Worm (Caenorhabditis elegans) whole organism, L4 larva: ENCODE measurements around the gene cyp-32B1.

Experiments
- D1046.2 ChIP-seq: fragments of 200-800 bp; sonication (Bioruptor generic); IDR thresholded peaks from 2 replicates; pipeline ENCODE4 v1.3.6; 2022; ENCODE audit warnings: missing genetic modification characterization, missing compliant biosample characterization
- F26F4.8 ChIP-seq: fragments of 200-800 bp; sonication (Bioruptor generic); conservative IDR thresholded peaks from 2 replicates; pipeline ENCODE4 v1.3.6; 2022; ENCODE audit warnings: missing genetic modification characterization, missing compliant biosample characterization
- F49E8.2 ChIP-seq: sonication (generic microtip); optimal IDR thresholded peaks from 2 replicates; lab custom pipeline; 2016; ENCODE audit warnings: missing compliant biosample characterization, mild to moderate bottlenecking, missing genetic modification characterization, borderline replicate concordance
- R02D3.7 ChIP-seq: fragments of 150-350 bp; sonication (generic microtip); optimal IDR thresholded peaks from 3 replicates; lab custom pipeline; 2014; ENCODE audit warnings: missing biosample characterization, missing genetic modification characterization
- T26A8.4 ChIP-seq: fragments of 200-800 bp; sonication (Bioruptor generic); IDR thresholded peaks from 2 replicates; pipeline ENCODE4 v1.3.6; 2022; ENCODE audit warnings: missing genetic modification characterization, missing compliant biosample characterization
- Y105C5A.15 ChIP-seq: fragments of 200-800 bp; sonication (Bioruptor generic); IDR thresholded peaks from 2 replicates; pipeline ENCODE4 v1.3.6; 2022; ENCODE audit warnings: missing genetic modification characterization, missing compliant biosample characterization
- Y5F2A.4 ChIP-seq: fragments of 200-800 bp; sonication (Bioruptor generic); optimal IDR thresholded peaks from 2 replicates; lab custom pipeline; 2018; ENCODE audit warnings: mild to moderate bottlenecking, missing genetic modification characterization, missing compliant biosample characterization
- ceh-44 ChIP-seq: fragments of 200-800 bp; sonication (Bioruptor generic); IDR thresholded peaks from 2 replicates; pipeline ENCODE4 v1.3.6; 2022; ENCODE audit warnings: missing genetic modification reagents, missing genetic modification characterization, missing compliant biosample characterization
- ceh-62 ChIP-seq: sonication (generic microtip); optimal IDR thresholded peaks from 2 replicates; lab custom pipeline; 2017; ENCODE audit warnings: missing biosample characterization, missing genetic modification characterization
- ceh-82 ChIP-seq: sonication (generic microtip); optimal IDR thresholded peaks from 2 replicates; lab custom pipeline; 2017; ENCODE audit warnings: missing biosample characterization, missing genetic modification characterization
- daf-19 ChIP-seq: fragments of 200-800 bp; sonication (Bioruptor generic); conservative IDR thresholded peaks from 2 replicates; pipeline ENCODE4 v1.3.6; 2022; ENCODE audit warnings: missing genetic modification characterization, missing compliant biosample characterization
- dmd-6 ChIP-seq: fragments of 200-800 bp; sonication (Bioruptor generic); IDR thresholded peaks from 2 replicates; pipeline ENCODE4 v1.3.6; 2022; ENCODE audit warnings: missing genetic modification reagents, missing genetic modification characterization, missing compliant biosample characterization
- dmd-8 ChIP-seq: fragments of 200-800 bp; sonication (Bioruptor generic); IDR thresholded peaks from 2 replicates; pipeline ENCODE4 v1.3.6; 2022; ENCODE audit warnings: missing genetic modification characterization, missing compliant biosample characterization
- duxl-1 ChIP-seq: sonication (generic microtip); optimal IDR thresholded peaks from 2 replicates; lab custom pipeline; 2016; ENCODE audit warnings: mild to moderate bottlenecking, missing genetic modification characterization, moderate library complexity, missing compliant biosample characterization; ENCODE audit not compliant: poor library complexity
- egl-43 ChIP-seq: fragments of 200-800 bp; sonication (Bioruptor generic); IDR thresholded peaks from 2 replicates; pipeline ENCODE4 v1.3.6; 2022; ENCODE audit warnings: missing genetic modification reagents, missing genetic modification characterization, missing compliant biosample characterization
- fos-1 ChIP-seq: fragments of 150-350 bp; optimal IDR thresholded peaks from 2 replicates; lab custom pipeline; 2014; ENCODE audit warnings: missing biosample characterization, missing genetic modification characterization
- hmg-1.1 ChIP-seq: fragments of 200-800 bp; sonication (Bioruptor generic); IDR thresholded peaks from 2 replicates; pipeline ENCODE4 v1.3.6; 2022; ENCODE audit warnings: missing genetic modification reagents, missing genetic modification characterization, missing compliant biosample characterization
- jun-1 ChIP-seq: fragments of 150-350 bp; optimal IDR thresholded peaks from 2 replicates; lab custom pipeline; 2014; ENCODE audit warnings: missing biosample characterization, missing genetic modification reagents, missing genetic modification characterization
- lim-7 ChIP-seq: fragments of 200-800 bp; sonication (Bioruptor generic); IDR thresholded peaks from 2 replicates; pipeline ENCODE4 v1.3.6; 2022; ENCODE audit warnings: missing genetic modification characterization, missing compliant biosample characterization
- lin-1 ChIP-seq: fragments of 200-800 bp; sonication (Bioruptor generic); IDR thresholded peaks from 2 replicates; pipeline ENCODE4 v1.3.6; 2022; ENCODE audit warnings: missing genetic modification reagents, missing genetic modification characterization, missing compliant biosample characterization
- lin-13 ChIP-seq: fragments of 150-350 bp; optimal IDR thresholded peaks from 2 replicates; lab custom pipeline; 2014; ENCODE audit warnings: missing biosample characterization, missing genetic modification reagents, missing genetic modification characterization
- lin-39 ChIP-seq: fragments of 150-350 bp; optimal IDR thresholded peaks from 2 replicates; lab custom pipeline; 2014; ENCODE audit warnings: missing biosample characterization, missing genetic modification reagents, missing genetic modification characterization
- lir-3 ChIP-seq: sonication (generic microtip); optimal IDR thresholded peaks from 2 replicates; lab custom pipeline; 2016; ENCODE audit warnings: mild to moderate bottlenecking, missing genetic modification characterization, missing compliant biosample characterization
- lsy-2 ChIP-seq, 2 experiments: fragments of 150-350 bp in 1 of 2; sonication (generic microtip) in 1 of 2; optimal IDR thresholded peaks; 2 replicates each; lab custom pipeline; 2014 to 2017; ENCODE audit warnings: missing biosample characterization in 2 of 2, missing genetic modification characterization in 2 of 2
- mdl-1 ChIP-seq, 2 experiments: fragments of 150-350 bp in 1 of 2; sonication (generic microtip) in 1 of 2; optimal IDR thresholded peaks; 2 replicates each; lab custom pipeline; 2014 to 2017; ENCODE audit warnings: missing biosample characterization in 2 of 2, missing genetic modification characterization in 2 of 2
- mdt-29 ChIP-seq: fragments of 200-800 bp; sonication (Bioruptor generic); IDR thresholded peaks from 2 replicates; pipeline ENCODE4 v1.3.6; 2022; ENCODE audit warnings: missing genetic modification reagents, missing genetic modification characterization, missing compliant biosample characterization
- nhr-10 ChIP-seq: fragments of 150-350 bp; optimal IDR thresholded peaks from 2 replicates; lab custom pipeline; 2014; ENCODE audit warnings: missing biosample characterization, missing genetic modification characterization
- nhr-237 ChIP-seq: sonication (generic microtip); optimal IDR thresholded peaks from 2 replicates; lab custom pipeline; 2017; ENCODE audit warnings: missing biosample characterization, missing genetic modification characterization
- nhr-25 ChIP-seq: sonication (generic microtip); optimal IDR thresholded peaks from 2 replicates; lab custom pipeline; 2017; ENCODE audit warnings: missing genetic modification characterization, mild to moderate bottlenecking, missing compliant biosample characterization, antibody characterized with exemption, moderate library complexity, borderline replicate concordance; ENCODE audit not compliant: insufficient read depth
- nhr-41 ChIP-seq: fragments of 200-800 bp; sonication (Bioruptor generic); IDR thresholded peaks from 2 replicates; pipeline ENCODE4 v1.3.6; 2022; ENCODE audit warnings: missing genetic modification reagents, missing genetic modification characterization, missing compliant biosample characterization
- nhr-77 ChIP-seq: fragments of 150-350 bp; optimal IDR thresholded peaks from 2 replicates; lab custom pipeline; 2014; ENCODE audit warnings: missing biosample characterization, missing genetic modification characterization
- pha-4 ChIP-seq, 2 experiments: fragments of 150-350 bp in 1 of 2; fragments of 200-800 bp in 1 of 2; sonication (Bioruptor generic) in 1 of 2; IDR thresholded peaks in 1 of 2; optimal IDR thresholded peaks in 1 of 2; 2 replicates each; pipeline versions ENCODE4 v1.3.6 to Lab custom; 2014 to 2022; ENCODE audit warnings: missing genetic modification characterization in 2 of 2, missing genetic modification reagents in 2 of 2, missing biosample characterization in 1 of 2, missing compliant biosample characterization in 1 of 2
- sdz-12 ChIP-seq: fragments of 200-800 bp; sonication (Bioruptor generic); optimal IDR thresholded peaks from 2 replicates; lab custom pipeline; 2018; ENCODE audit warnings: mild to moderate bottlenecking, missing genetic modification characterization, missing compliant biosample characterization
- set-16 ChIP-seq: fragments of 200-800 bp; sonication (Bioruptor generic); IDR thresholded peaks from 2 replicates; pipeline ENCODE4 v1.3.6; 2022; ENCODE audit warnings: missing genetic modification reagents, missing genetic modification characterization, missing compliant biosample characterization
- spr-1 ChIP-seq: sonication (generic microtip); optimal IDR thresholded peaks from 2 replicates; lab custom pipeline; 2016; ENCODE audit warnings: mild to moderate bottlenecking, missing genetic modification characterization, missing compliant biosample characterization
- spr-3 ChIP-seq: fragments of 200-800 bp; sonication (Bioruptor generic); optimal IDR thresholded peaks from 2 replicates; lab custom pipeline; 2018; ENCODE audit warnings: mild to moderate bottlenecking, missing genetic modification characterization, missing compliant biosample characterization
- tag-97 ChIP-seq: fragments of 200-800 bp; sonication (Bioruptor generic); IDR thresholded peaks from 2 replicates; pipeline ENCODE4 v1.3.6; 2022; ENCODE audit warnings: missing genetic modification characterization, missing compliant biosample characterization
- unc-39 ChIP-seq: sonication (generic microtip); optimal IDR thresholded peaks from 2 replicates; lab custom pipeline; 2017; ENCODE audit warnings: missing biosample characterization, missing genetic modification characterization
- zfp-2 ChIP-seq: sonication (generic microtip); optimal IDR thresholded peaks from 2 replicates; lab custom pipeline; 2016; ENCODE audit warnings: mild to moderate bottlenecking, missing genetic modification characterization, missing compliant biosample characterization
- zfp-3 ChIP-seq: fragments of 200-800 bp; sonication (Bioruptor generic); conservative IDR thresholded peaks from 2 replicates; pipeline ENCODE4 v1.3.6; 2022; ENCODE audit warnings: missing genetic modification reagents, missing genetic modification characterization, missing compliant biosample characterization
- zip-2 ChIP-seq: fragments of 150-350 bp; optimal IDR thresholded peaks from 2 replicates; lab custom pipeline; 2014; ENCODE audit warnings: missing biosample characterization, missing genetic modification characterization
- ztf-11 ChIP-seq: fragments of 150-350 bp; optimal IDR thresholded peaks from 2 replicates; lab custom pipeline; 2014; ENCODE audit warnings: missing biosample characterization, missing genetic modification characterization

The cyp-32B1 gene

ce11 chrV:2151458-2151857 lies 49.8 kb downstream of the cyp-32B1 start, which contains the start of gene srbc-24:
Gene srbc-24 (plus strand): TSS chrV:2151758.
- no peak for TF ChIP-seq R02D3.7
- TF ChIP-seq jun-1 (tag; lab: Kevin White, UChicago), result no peak
- TF ChIP-seq spr-3 (GFP tag; lab: Kevin White, UChicago), result no peak
- TF ChIP-seq ztf-11 (tag; lab: Kevin White, UChicago), result no peak
- no peak for TF ChIP-seq Y5F2A.4
- TF ChIP-seq sdz-12, result no peak
- TF ChIP-seq egl-43 (GFP tag; lab: Robert Waterston, UW), result no peak
- TF ChIP-seq ceh-44, result no peak
- TF ChIP-seq lir-3 (tag; lab: Kevin White, UChicago), result no peak
- TF ChIP-seq nhr-237 (tag; lab: Kevin White, UChicago), result no peak
- no peak for TF ChIP-seq F49E8.2
- TF ChIP-seq lim-7, result no peak
- TF ChIP-seq unc-39 (tag; lab: Kevin White, UChicago), result no peak
- no peak for TF ChIP-seq ceh-62 (tag; lab: Kevin White, UChicago)
- no peak for TF ChIP-seq ceh-82
- no peak for TF ChIP-seq set-16 (GFP tag; lab: Robert Waterston, UW)
- TF ChIP-seq dmd-8 (GFP tag; lab: Robert Waterston, UW), result no peak
- TF ChIP-seq daf-19 (GFP tag; lab: Robert Waterston, UW), result no peak
- TF ChIP-seq Y105C5A.15, result no peak

- TF ChIP-seq zip-2 (no peak), tag-97 (GFP tag; lab: Robert Waterston, UW) (no peak), nhr-41 (no peak), pha-4 (GFP tag; IDR thresholded peaks at IDR 0.05; lab: Robert Waterston, UW) (no peak), pha-4 (tag; optimal IDR thresholded peaks at IDR 0.05; lab: Kevin White, UChicago) (no peak), nhr-77 (tag; lab: Kevin White, UChicago) (no peak), T26A8.4 (no peak), ceh-44 (no peak), zfp-2 (no peak), lsy-2 (tag; optimal IDR thresholded peaks at IDR 0.05; lab: Kevin White, UChicago) (no peak), F26F4.8 (no peak), duxl-1 (tag; lab: Kevin White, UChicago) (no peak)
Observed at ce11 chrV:2150876-2151275, 50.3 kb downstream of the cyp-32B1 start, which contains the start of gene C45H4.13. Gene C45H4.13 (minus strand): TSS chrV:2150976.

ce11 chrV:2149432-2149831 lies 51.8 kb downstream of the cyp-32B1 start, which contains the start of gene C45H4.21:
Gene C45H4.21 (minus strand): TSS chrV:2149532.
- TF ChIP-seq fos-1 (tag; lab: Kevin White, UChicago) (no peak), mdl-1 (tag; optimal IDR thresholded peaks at IDR 0.05; lab: Kevin White, UChicago) (no peak), spr-1 (tag; lab: Kevin White, UChicago) (no peak), lin-39 (no peak), mdt-29 (GFP tag; lab: Robert Waterston, UW) (no peak), lin-13 (GFP tag; lab: Kevin White, UChicago) (no peak), nhr-10 (tag; lab: Kevin White, UChicago) (no peak), lin-1 (no peak), D1046.2 (GFP tag; lab: Robert Waterston, UW) (no peak), dmd-6 (no peak), nhr-25 (tag; lab: Kevin White, UChicago) (no peak), zfp-3 (no peak), hmg-1.1 (GFP tag; lab: Robert Waterston, UW) (no peak)
